Worm (Caenorhabditis elegans) whole organism, L1 larva: ENCODE data around the gene Y53C12A.8.

Experiments
- elt-3 ChIP-seq, 6 experiments: fragments of 150-350 bp in 1 of 6; sonication (generic microtip); optimal IDR thresholded peaks; 2 replicates each; lab custom pipeline; 2017 to 2018; ENCODE audit warnings: missing biosample characterization in 6 of 6, missing genetic modification characterization in 6 of 6, inconsistent platforms in 1 of 6
- nhr-11 ChIP-seq: fragments of 150-350 bp; optimal IDR thresholded peaks from 2 replicates; lab custom pipeline; 2014; ENCODE audit warnings: missing biosample characterization, missing genetic modification characterization
- pqm-1 ChIP-seq: sonication (generic microtip); optimal IDR thresholded peaks from 3 replicates; lab custom pipeline; 2017; ENCODE audit warnings: missing biosample characterization, missing genetic modification characterization
- tbx-2 ChIP-seq: sonication (generic microtip); optimal IDR thresholded peaks from 2 replicates; lab custom pipeline; 2016; ENCODE audit warnings: missing genetic modification characterization, missing compliant biosample characterization

DNA sequence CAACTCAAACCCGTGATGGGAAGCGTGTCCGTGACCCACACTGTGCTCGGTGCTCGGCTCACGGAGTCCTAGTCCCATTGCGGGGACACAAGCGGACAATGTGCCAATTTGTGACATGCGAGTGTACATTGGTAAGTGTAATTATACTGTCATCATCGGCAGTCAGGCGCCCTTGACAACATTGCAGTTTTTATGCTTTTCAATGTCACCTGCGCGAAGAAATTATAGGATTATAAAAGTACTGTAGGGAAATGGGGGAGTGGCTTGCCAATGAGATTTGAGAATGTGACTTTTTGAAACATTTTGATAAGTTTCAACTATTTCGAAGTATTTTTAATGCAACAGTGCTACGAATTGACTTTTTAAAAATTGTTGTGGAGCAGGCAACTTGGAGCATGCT lies 35.5 kb upstream of the Y53C12A.8 start:
- TF ChIP-seq elt-3 (tag; optimal IDR thresholded peaks at IDR 0.05; lab: Kevin White, UChicago) = no peak
- TF ChIP-seq nhr-11 (tag; lab: Kevin White, UChicago) = no peak
- no peak for TF ChIP-seq tbx-2 (tag; lab: Kevin White, UChicago)
- TF ChIP-seq pqm-1 (tag; lab: Kevin White, UChicago) = no peak
